Worm (Caenorhabditis elegans) whole organism, young adult: Measurements from ENCODE around the gene let-805.

ENCODE experiments used
- B0261.1 ChIP-seq: sonication (generic microtip); optimal IDR thresholded peaks from 2 replicates; lab custom pipeline; 2016; ENCODE audit warnings: mild to moderate bottlenecking, missing genetic modification characterization, moderate library complexity, missing compliant biosample characterization
- F10E7.11 ChIP-seq: sonication (generic microtip); optimal IDR thresholded peaks from 2 replicates; lab custom pipeline; 2017; ENCODE audit warnings: mild to moderate bottlenecking, missing genetic modification characterization, moderate library complexity, missing compliant biosample characterization
- F22D6.2 ChIP-seq: sonication (generic microtip); optimal IDR thresholded peaks from 2 replicates; lab custom pipeline; 2016; ENCODE audit warnings: mild to moderate bottlenecking, missing genetic modification characterization, missing compliant biosample characterization
- F33H1.4 ChIP-seq: fragments of 200-800 bp; sonication (Bioruptor generic); IDR thresholded peaks from 2 replicates; pipeline ENCODE4 v1.3.6; 2022; ENCODE audit warnings: missing genetic modification reagents, missing genetic modification characterization, missing compliant biosample characterization
- F37B4.10 ChIP-seq: fragments of 200-800 bp; sonication (Bioruptor generic); IDR thresholded peaks from 2 replicates; pipeline ENCODE4 v1.3.6; 2022; ENCODE audit warnings: missing genetic modification characterization, missing compliant biosample characterization
- Y56A3A.18 ChIP-seq: fragments of 200-800 bp; sonication (Bioruptor generic); IDR thresholded peaks from 2 replicates; pipeline ENCODE4 v1.3.6; 2022; ENCODE audit warnings: missing genetic modification reagents, missing genetic modification characterization, missing compliant biosample characterization
- Y79H2A.3 ChIP-seq: fragments of 200-800 bp; sonication (Bioruptor generic); conservative IDR thresholded peaks from 2 replicates; pipeline ENCODE4 v1.3.6; 2022; ENCODE audit warnings: missing genetic modification reagents, missing genetic modification characterization, missing compliant biosample characterization
- ZK185.1 ChIP-seq: sonication (generic microtip); optimal IDR thresholded peaks from 2 replicates; lab custom pipeline; 2016; ENCODE audit warnings: mild to moderate bottlenecking, missing genetic modification characterization, missing compliant biosample characterization; ENCODE audit not compliant: poor library complexity, severe bottlenecking
- attf-3 ChIP-seq: fragments of 200-800 bp; sonication (Bioruptor generic); conservative IDR thresholded peaks from 2 replicates; pipeline ENCODE4 v1.3.6; 2022; ENCODE audit warnings: missing genetic modification reagents, missing genetic modification characterization, missing compliant biosample characterization
- attf-6 ChIP-seq: fragments of 200-800 bp; sonication (Bioruptor generic); IDR thresholded peaks from 2 replicates; pipeline ENCODE4 v1.3.6; 2022; ENCODE audit warnings: missing genetic modification reagents, missing genetic modification characterization, missing compliant biosample characterization
- cebp-1 ChIP-seq, 2 experiments: fragments of 200-800 bp in 1 of 2; sonication (Bioruptor generic) in 1 of 2; sonication (generic microtip) in 1 of 2; IDR thresholded peaks in 1 of 2; optimal IDR thresholded peaks in 1 of 2; 2 replicates each; pipeline versions ENCODE4 v1.3.6 to Lab custom; 2017 to 2022; ENCODE audit warnings: missing compliant biosample characterization in 2 of 2, missing genetic modification characterization in 2 of 2, mild to moderate bottlenecking in 1 of 2, missing genetic modification reagents in 1 of 2, moderate library complexity in 1 of 2
- cebp-2 ChIP-seq: fragments of 200-800 bp; sonication (Bioruptor generic); IDR thresholded peaks from 2 replicates; pipeline ENCODE4 v1.3.6; 2022; ENCODE audit warnings: missing genetic modification characterization, missing compliant biosample characterization
- ceh-58 ChIP-seq: fragments of 200-800 bp; sonication (Bioruptor generic); IDR thresholded peaks from 2 replicates; pipeline ENCODE4 v1.3.6; 2022; ENCODE audit warnings: missing genetic modification characterization, missing compliant biosample characterization
- chd-7 ChIP-seq: sonication (generic microtip); optimal IDR thresholded peaks from 2 replicates; lab custom pipeline; 2016; ENCODE audit warnings: mild to moderate bottlenecking, missing genetic modification characterization, moderate library complexity, missing compliant biosample characterization
- dox-1 ChIP-seq: fragments of 200-800 bp; sonication (Bioruptor generic); IDR thresholded peaks from 2 replicates; pipeline ENCODE4 v1.3.6; 2022; ENCODE audit warnings: missing genetic modification reagents, missing genetic modification characterization, missing compliant biosample characterization
- dpff-1 ChIP-seq: sonication (generic microtip); optimal IDR thresholded peaks from 2 replicates; lab custom pipeline; 2017; ENCODE audit warnings: mild to moderate bottlenecking, missing genetic modification characterization, missing compliant biosample characterization
- egl-18 ChIP-seq: fragments of 200-800 bp; sonication (Bioruptor generic); IDR thresholded peaks from 2 replicates; pipeline ENCODE4 v1.3.6; 2022; ENCODE audit warnings: missing genetic modification reagents, missing genetic modification characterization, missing compliant biosample characterization
- ets-4 ChIP-seq: fragments of 200-800 bp; sonication (Bioruptor generic); optimal IDR thresholded peaks from 2 replicates; lab custom pipeline; 2018; ENCODE audit warnings: mild to moderate bottlenecking, missing genetic modification characterization, missing compliant biosample characterization
- him-1 ChIP-seq: sonication (generic microtip); optimal IDR thresholded peaks from 2 replicates; lab custom pipeline; 2016; ENCODE audit warnings: missing genotype, missing genetic modification reagents, missing genetic modification characterization, missing compliant biosample characterization
- hlh-26 ChIP-seq: fragments of 200-800 bp; sonication (Bioruptor generic); conservative IDR thresholded peaks from 2 replicates; pipeline ENCODE4 v1.3.6; 2022; ENCODE audit warnings: missing genetic modification reagents, missing genetic modification characterization, missing compliant biosample characterization
- hmg-1.2 ChIP-seq: fragments of 200-800 bp; sonication (Bioruptor generic); IDR thresholded peaks from 2 replicates; pipeline ENCODE4 v1.3.6; 2022; ENCODE audit warnings: missing genetic modification reagents, missing genetic modification characterization, missing compliant biosample characterization
- hsf-1 ChIP-seq: fragments of 200-800 bp; sonication (Bioruptor generic); IDR thresholded peaks from 2 replicates; pipeline ENCODE4 v1.3.6; 2022; ENCODE audit warnings: missing genetic modification reagents, missing genetic modification characterization, missing compliant biosample characterization
- let-526 ChIP-seq: fragments of 200-800 bp; sonication (Bioruptor generic); IDR thresholded peaks from 2 replicates; pipeline ENCODE4 v1.3.6; 2022; ENCODE audit warnings: missing genetic modification reagents, missing genetic modification characterization, missing compliant biosample characterization
- lin-40 ChIP-seq: sonication (generic microtip); optimal IDR thresholded peaks from 2 replicates; lab custom pipeline; 2016; ENCODE audit warnings: missing genetic modification characterization, mild to moderate bottlenecking, missing compliant biosample characterization, missing genotype, missing genetic modification reagents
- lin-54 ChIP-seq: fragments of 200-800 bp; sonication (Bioruptor generic); optimal IDR thresholded peaks from 2 replicates; lab custom pipeline; 2018; ENCODE audit warnings: mild to moderate bottlenecking, missing genetic modification characterization, missing compliant biosample characterization
- lir-1 ChIP-seq: fragments of 200-800 bp; sonication (Bioruptor generic); conservative IDR thresholded peaks from 2 replicates; pipeline ENCODE4 v1.3.6; 2022; ENCODE audit warnings: missing genetic modification reagents, missing genetic modification characterization, missing compliant biosample characterization
- lsy-27 ChIP-seq: sonication (generic microtip); optimal IDR thresholded peaks from 2 replicates; lab custom pipeline; 2017; ENCODE audit warnings: missing genetic modification characterization, mild to moderate bottlenecking, missing compliant biosample characterization, antibody characterized with exemption, missing genotype, borderline replicate concordance; ENCODE audit not compliant: insufficient read depth
- madf-3 ChIP-seq: fragments of 200-800 bp; sonication (Bioruptor generic); IDR thresholded peaks from 2 replicates; pipeline ENCODE4 v1.3.6; 2022; ENCODE audit warnings: missing genetic modification reagents, missing genetic modification characterization, missing compliant biosample characterization
- madf-6 ChIP-seq: fragments of 200-800 bp; sonication (Bioruptor generic); IDR thresholded peaks from 2 replicates; pipeline ENCODE4 v1.3.6; 2022; ENCODE audit warnings: missing genetic modification reagents, missing genetic modification characterization, missing compliant biosample characterization
- madf-8 ChIP-seq: fragments of 200-800 bp; sonication (Bioruptor generic); conservative IDR thresholded peaks from 2 replicates; pipeline ENCODE4 v1.3.6; 2022; ENCODE audit warnings: missing genetic modification reagents, missing genetic modification characterization, missing compliant biosample characterization
- mel-28 ChIP-seq: sonication (generic microtip); optimal IDR thresholded peaks from 2 replicates; lab custom pipeline; 2016; ENCODE audit warnings: borderline replicate concordance, mild to moderate bottlenecking, missing genetic modification characterization, missing compliant biosample characterization
- mes-4 ChIP-seq: sonication (generic microtip); optimal IDR thresholded peaks from 2 replicates; lab custom pipeline; 2016; ENCODE audit warnings: missing genotype, missing genetic modification characterization, missing compliant biosample characterization
- mxl-1 ChIP-seq: sonication (generic microtip); optimal IDR thresholded peaks from 2 replicates; lab custom pipeline; 2016; ENCODE audit warnings: missing genetic modification characterization, missing compliant biosample characterization
- nhr-27 ChIP-seq: fragments of 200-800 bp; sonication (Bioruptor generic); optimal IDR thresholded peaks from 2 replicates; lab custom pipeline; 2018; ENCODE audit warnings: mild to moderate bottlenecking, missing genetic modification characterization, moderate library complexity, missing compliant biosample characterization
- pha-4 ChIP-seq: fragments of 150-350 bp; sonication (generic microtip); optimal IDR thresholded peaks from 2 replicates; lab custom pipeline; 2014; ENCODE audit warnings: missing biosample characterization, missing genetic modification reagents, missing genetic modification characterization
- rpc-1 ChIP-seq, 2 experiments: fragments of 150-350 bp in 1 of 2; sonication (generic microtip) in 1 of 2; optimal IDR thresholded peaks; 2 replicates each; lab custom pipeline; 2014 to 2018; ENCODE audit warnings: missing biosample characterization in 1 of 2, missing genetic modification characterization in 1 of 2, missing genetic modification reagents in 1 of 2, missing genotype in 1 of 2
- sdz-38 ChIP-seq: sonication (generic microtip); optimal IDR thresholded peaks from 2 replicates; lab custom pipeline; 2016; ENCODE audit warnings: missing genotype, missing genetic modification characterization, missing compliant biosample characterization
- snpc-1.1 ChIP-seq: sonication (generic microtip); optimal IDR thresholded peaks from 2 replicates; lab custom pipeline; 2017; ENCODE audit warnings: missing genetic modification characterization, mild to moderate bottlenecking, missing compliant biosample characterization, antibody characterized with exemption, moderate library complexity, missing genotype, missing genetic modification reagents; ENCODE audit not compliant: insufficient read depth
- snpc-3.4 ChIP-seq: sonication (generic microtip); optimal IDR thresholded peaks from 2 replicates; lab custom pipeline; 2017; ENCODE audit warnings: missing genetic modification characterization, mild to moderate bottlenecking, missing compliant biosample characterization, antibody characterized with exemption, moderate library complexity, missing genotype, missing genetic modification reagents
- somi-1 ChIP-seq: fragments of 200-800 bp; sonication (Bioruptor generic); optimal IDR thresholded peaks from 2 replicates; lab custom pipeline; 2018; ENCODE audit warnings: mild to moderate bottlenecking, missing genetic modification characterization, missing compliant biosample characterization
- tbx-9 ChIP-seq: sonication (generic microtip); optimal IDR thresholded peaks from 2 replicates; lab custom pipeline; 2016; ENCODE audit warnings: borderline replicate concordance, missing genetic modification characterization, inconsistent platforms, missing compliant biosample characterization
- zfh-2 ChIP-seq: fragments of 200-800 bp; sonication (Bioruptor generic); conservative IDR thresholded peaks from 2 replicates; pipeline ENCODE4 v1.3.6; 2022; ENCODE audit warnings: missing genetic modification reagents, missing genetic modification characterization, missing compliant biosample characterization
- ztf-18 ChIP-seq: sonication (generic microtip); optimal IDR thresholded peaks from 2 replicates; lab custom pipeline; 2016; ENCODE audit warnings: missing genotype, mild to moderate bottlenecking, missing genetic modification characterization, missing compliant biosample characterization
- ztf-22 ChIP-seq: fragments of 200-800 bp; sonication (Bioruptor generic); optimal IDR thresholded peaks from 2 replicates; lab custom pipeline; 2018; ENCODE audit warnings: mild to moderate bottlenecking, missing genetic modification characterization, moderate library complexity, missing compliant biosample characterization
- ztf-25 ChIP-seq: fragments of 200-800 bp; sonication (Bioruptor generic); IDR thresholded peaks from 2 replicates; pipeline ENCODE4 v1.3.6; 2022; ENCODE audit warnings: missing genetic modification reagents, missing genetic modification characterization, missing compliant biosample characterization
- ztf-26 ChIP-seq: sonication (generic microtip); optimal IDR thresholded peaks from 2 replicates; lab custom pipeline; 2017; ENCODE audit warnings: missing genetic modification characterization, missing compliant biosample characterization
- ztf-28 ChIP-seq: fragments of 200-800 bp; sonication (Bioruptor generic); IDR thresholded peaks from 2 replicates; pipeline ENCODE4 v1.3.6; 2022; ENCODE audit warnings: missing genetic modification reagents, missing genetic modification characterization, missing compliant biosample characterization
- ztf-6 ChIP-seq: fragments of 200-800 bp; sonication (Bioruptor generic); IDR thresholded peaks from 2 replicates; pipeline ENCODE4 v1.3.6; 2022; ENCODE audit warnings: missing genetic modification reagents, missing genetic modification characterization, missing compliant biosample characterization

The let-805 gene

DNA sequence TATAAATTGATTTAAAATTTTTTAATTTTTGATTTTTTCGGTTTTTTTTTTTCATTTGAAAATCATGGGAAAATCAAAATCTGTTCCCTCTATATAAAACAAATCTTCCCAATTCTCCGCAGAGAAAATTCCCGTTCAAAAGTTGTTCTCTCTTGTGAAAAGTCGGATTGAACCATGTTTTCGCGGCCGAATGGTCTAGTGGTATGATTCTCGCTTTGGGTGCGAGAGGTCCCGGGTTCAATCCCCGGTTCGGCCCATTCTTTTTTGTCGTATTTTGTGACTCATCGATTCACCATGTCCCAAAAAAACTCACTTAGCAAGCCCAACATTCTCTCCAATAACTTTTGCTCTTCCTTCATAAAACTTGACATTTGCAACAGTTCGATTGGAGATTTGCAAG is 53.6 kb downstream of the let-805 start (continued):
- TF ChIP-seq cebp-1 (GFP tag; IDR thresholded peaks at IDR 0.05; lab: Robert Waterston, UW) (no peak), cebp-1 (tag; optimal IDR thresholded peaks at IDR 0.05; lab: Kevin White, UChicago) (no peak), egl-18 (GFP tag; lab: Robert Waterston, UW) (no peak), hlh-26 (GFP tag; lab: Robert Waterston, UW) (no peak), him-1 (tag; lab: Kevin White, UChicago) (peak; percentile 62), ztf-22 (GFP tag; lab: Kevin White, UChicago) (no peak), ztf-26 (no peak), pha-4 (tag; lab: Kevin White, UChicago) (no peak), ztf-6 (GFP tag; lab: Robert Waterston, UW) (no peak), somi-1 (GFP tag; lab: Kevin White, UChicago) (no peak), hsf-1 (GFP tag; lab: Robert Waterston, UW) (no peak), let-526 (no peak), mes-4 (tag; lab: Kevin White, UChicago) (no peak), tbx-9 (tag; lab: Kevin White, UChicago) (no peak), lsy-27 (no peak), sdz-38 (tag; lab: Kevin White, UChicago) (no peak), B0261.1 (tag; lab: Kevin White, UChicago) (peak; percentile 73), F10E7.11 (tag; lab: Kevin White, UChicago) (no peak), cebp-2 (no peak), zfh-2 (GFP tag; lab: Robert Waterston, UW) (no peak), Y79H2A.3 (no peak), ztf-25 (GFP tag; lab: Robert Waterston, UW) (0 out of 2 replicates have a peak, but pooled peaks have one; percentile 64), ets-4 (GFP tag; lab: Kevin White, UChicago) (no peak), mxl-1 (no peak), hmg-1.2 (GFP tag; lab: Robert Waterston, UW) (no peak), lin-54 (GFP tag; lab: Kevin White, UChicago) (peak; percentile 1), ztf-18 (peak; percentile 66), chd-7 (tag; lab: Kevin White, UChicago) (no peak), rpc-1 (optimal IDR thresholded peaks at IDR 0.05; lab: Kevin White, UChicago) (peak; percentile 64), rpc-1 (tag; optimal IDR thresholded peaks at IDR 0.05; lab: Kevin White, UChicago) (peak; percentile 85), dpff-1 (no peak), attf-6 (GFP tag; lab: Robert Waterston, UW) (no peak), ztf-28 (GFP tag; lab: Robert Waterston, UW) (no peak), snpc-3.4 (no peak), Y56A3A.18 (GFP tag; lab: Robert Waterston, UW) (no peak), F37B4.10 (GFP tag; lab: Robert Waterston, UW) (no peak), dox-1 (0 out of 2 replicates have a peak, but pooled peaks have one; percentile 34), madf-6 (GFP tag; lab: Robert Waterston, UW) (peak; percentile 38; the same call in 1 of the 2 replicates), F33H1.4 (GFP tag; lab: Robert Waterston, UW) (peak; percentile 30; the same call in 1 of the 2 replicates), attf-3 (GFP tag; lab: Robert Waterston, UW) (no peak), lin-40 (tag; lab: Kevin White, UChicago) (no peak), madf-3 (no peak), ZK185.1 (tag; lab: Kevin White, UChicago) (no peak), nhr-27 (no peak), mel-28 (tag; lab: Kevin White, UChicago) (no peak), snpc-1.1 (no peak), lir-1 (no peak), madf-8 (GFP tag; lab: Robert Waterston, UW) (no peak), F22D6.2 (no peak), ceh-58 (GFP tag; lab: Robert Waterston, UW) (no peak)
